Fruit fly (Drosophila melanogaster) whole organism, prepupa: ENCODE measurements around the gene CG11980.

Experiments used
- CG11294 ChIP-seq: fragments of 200-800 bp; sonication (Bioruptor generic); IDR thresholded peaks from 2 replicates; pipeline ENCODE4 v1.3.6; 2022; ENCODE audit warnings: missing biosample characterization, missing genetic modification characterization
- CG15336 ChIP-seq: fragments of 200-800 bp; sonication (Bioruptor generic); IDR thresholded peaks from 2 replicates; pipeline ENCODE4 v1.3.6; 2022; ENCODE audit warnings: missing biosample characterization, missing genetic modification characterization
- CG16779 ChIP-seq: fragments of 200-800 bp; sonication (Bioruptor generic); optimal IDR thresholded peaks from 3 replicates; lab custom pipeline; 2017; ENCODE audit warnings: missing biosample characterization, mild to moderate bottlenecking, missing genetic modification characterization
- CG3032 ChIP-seq: fragments of 200-800 bp; optimal IDR thresholded peaks from 2 replicates; lab custom pipeline; 2019; ENCODE audit warnings: missing biosample characterization, mild to moderate bottlenecking, missing genetic modification characterization, moderate library complexity
- CG31627 ChIP-seq: fragments of 200-800 bp; sonication (Bioruptor generic); optimal IDR thresholded peaks from 3 replicates; lab custom pipeline; 2016; ENCODE audit warnings: missing biosample characterization, missing genetic modification characterization
- CG32006 ChIP-seq: fragments of 200-800 bp; sonication (Bioruptor generic); optimal IDR thresholded peaks from 3 replicates; lab custom pipeline; 2017; ENCODE audit warnings: missing biosample characterization, mild to moderate bottlenecking, missing genetic modification characterization
- CG34406 ChIP-seq: fragments of 200-800 bp; sonication (Bioruptor generic); optimal IDR thresholded peaks from 3 replicates; lab custom pipeline; 2016; ENCODE audit warnings: missing biosample characterization, missing genetic modification characterization
- CG4318 ChIP-seq: fragments of 200-800 bp; sonication (Bioruptor generic); optimal IDR thresholded peaks from 3 replicates; lab custom pipeline; 2017; ENCODE audit warnings: missing biosample characterization, mild to moderate bottlenecking, missing genetic modification characterization
- CG6163 ChIP-seq: fragments of 200-800 bp; sonication (Bioruptor generic); IDR thresholded peaks from 3 replicates; pipeline ENCODE4 v1.3.6; 2022; ENCODE audit warnings: missing biosample characterization, missing genetic modification characterization
- CG6276 ChIP-seq: fragments of 200-800 bp; sonication (Bioruptor generic); optimal IDR thresholded peaks from 2 replicates; lab custom pipeline; 2017; ENCODE audit warnings: missing biosample characterization, mild to moderate bottlenecking, missing genetic modification characterization
- CG6792 ChIP-seq: fragments of 200-800 bp; sonication (Bioruptor generic); optimal IDR thresholded peaks from 3 replicates; lab custom pipeline; 2016; ENCODE audit warnings: missing biosample characterization, missing genetic modification characterization
- CG6854 ChIP-seq: fragments of 200-800 bp; sonication (Bioruptor generic); optimal IDR thresholded peaks from 2 replicates; lab custom pipeline; 2017; ENCODE audit warnings: missing biosample characterization, mild to moderate bottlenecking, missing genetic modification characterization
- CG7368 ChIP-seq: fragments of 200-800 bp; sonication (Bioruptor generic); optimal IDR thresholded peaks from 3 replicates; lab custom pipeline; 2016; ENCODE audit warnings: missing biosample characterization, missing genetic modification characterization
- CG8119 ChIP-seq: fragments of 200-800 bp; sonication (Bioruptor generic); IDR thresholded peaks from 3 replicates; pipeline ENCODE4 v1.3.6; 2022; ENCODE audit warnings: missing biosample characterization, missing genetic modification characterization
- CG8319 ChIP-seq: fragments of 200-800 bp; sonication (Bioruptor generic); optimal IDR thresholded peaks from 3 replicates; lab custom pipeline; 2016; ENCODE audit warnings: missing biosample characterization, missing genetic modification characterization
- Eip78C ChIP-seq: fragments of 200-800 bp; sonication (Bioruptor generic); peaks from one replicate; lab custom pipeline; 2016; ENCODE audit warnings: missing biosample characterization, missing genetic modification characterization
- Ets21C ChIP-seq: fragments of 200-800 bp; sonication (Bioruptor generic); optimal IDR thresholded peaks from 3 replicates; lab custom pipeline; 2016; ENCODE audit warnings: missing biosample characterization, missing genetic modification characterization
- Ets96B ChIP-seq: fragments of 200-800 bp; optimal IDR thresholded peaks from 2 replicates; lab custom pipeline; 2019; ENCODE audit warnings: missing biosample characterization, mild to moderate bottlenecking, missing genetic modification characterization, moderate library complexity
- Gug ChIP-seq: fragments of 200-800 bp; sonication (Bioruptor generic); IDR thresholded peaks from 2 replicates; pipeline ENCODE4 v1.3.6; 2022; ENCODE audit warnings: missing biosample characterization, missing genetic modification characterization
- Hr38 ChIP-seq: sonication (Bioruptor generic); optimal IDR thresholded peaks from 2 replicates; lab custom pipeline; 2016; ENCODE audit warnings: missing biosample characterization, missing genetic modification characterization
- Hr39 ChIP-seq: fragments of 200-800 bp; sonication (Bioruptor generic); optimal IDR thresholded peaks from 2 replicates; lab custom pipeline; 2016; ENCODE audit warnings: missing biosample characterization, missing genetic modification characterization
- Hr4 ChIP-seq: fragments of 200-800 bp; sonication (Bioruptor generic); optimal IDR thresholded peaks from 3 replicates; lab custom pipeline; 2016; ENCODE audit warnings: missing biosample characterization, missing genetic modification characterization
- Lpt ChIP-seq: fragments of 200-800 bp; sonication (Bioruptor generic); optimal IDR thresholded peaks from 3 replicates; lab custom pipeline; 2016; ENCODE audit warnings: missing biosample characterization, missing genetic modification characterization
- OdsH ChIP-seq: fragments of 200-800 bp; sonication (Bioruptor generic); optimal IDR thresholded peaks from 3 replicates; lab custom pipeline; 2016; ENCODE audit warnings: missing biosample characterization, missing genetic modification characterization
- Smox ChIP-seq: fragments of 200-800 bp; sonication (Bioruptor generic); optimal IDR thresholded peaks from 3 replicates; lab custom pipeline; 2016; ENCODE audit warnings: missing biosample characterization, missing genetic modification characterization
- Sox102F ChIP-seq: fragments of 200-800 bp; sonication (Bioruptor generic); optimal IDR thresholded peaks from 2 replicates; lab custom pipeline; 2016; ENCODE audit warnings: missing biosample characterization, mild to moderate bottlenecking, missing genetic modification characterization
- Sox14 ChIP-seq: fragments of 200-800 bp; sonication (Bioruptor generic); optimal IDR thresholded peaks from 3 replicates; lab custom pipeline; 2016; ENCODE audit warnings: missing biosample characterization, missing genetic modification characterization
- Sox15 ChIP-seq: fragments of 200-800 bp; sonication (Bioruptor generic); optimal IDR thresholded peaks from 3 replicates; lab custom pipeline; 2016; ENCODE audit warnings: missing biosample characterization, missing genetic modification characterization
- acj6 ChIP-seq: fragments of 200-800 bp; sonication (Bioruptor generic); optimal IDR thresholded peaks from 3 replicates; lab custom pipeline; 2016; ENCODE audit warnings: missing biosample characterization, missing genetic modification characterization
- cyc ChIP-seq: fragments of 200-800 bp; sonication (Bioruptor generic); optimal IDR thresholded peaks from 3 replicates; lab custom pipeline; 2016; ENCODE audit warnings: missing biosample characterization, missing genetic modification characterization
- dac ChIP-seq: fragments of 200-800 bp; sonication (Bioruptor generic); optimal IDR thresholded peaks from 2 replicates; lab custom pipeline; 2017; ENCODE audit warnings: missing biosample characterization, mild to moderate bottlenecking, missing genetic modification characterization
- dsx ChIP-seq: fragments of 200-800 bp; optimal IDR thresholded peaks from 3 replicates; lab custom pipeline; 2019; ENCODE audit warnings: missing biosample characterization, mild to moderate bottlenecking, missing genetic modification characterization, moderate library complexity; ENCODE audit not compliant: poor library complexity, severe bottlenecking
- eg ChIP-seq: fragments of 200-800 bp; sonication (Bioruptor generic); IDR thresholded peaks from 3 replicates; pipeline ENCODE4 v1.3.6; 2022; ENCODE audit warnings: missing biosample characterization, missing genetic modification characterization
- esn ChIP-seq: fragments of 200-800 bp; sonication (Bioruptor generic); optimal IDR thresholded peaks from 2 replicates; lab custom pipeline; 2016; ENCODE audit warnings: missing biosample characterization, mild to moderate bottlenecking, missing genetic modification characterization, moderate library complexity
- fd59A ChIP-seq: fragments of 200-800 bp; sonication (Bioruptor generic); optimal IDR thresholded peaks from 2 replicates; lab custom pipeline; 2017; ENCODE audit warnings: missing biosample characterization, mild to moderate bottlenecking, missing genetic modification characterization, missing genetic modification reagents
- fd85E ChIP-seq: fragments of 200-800 bp; sonication (Bioruptor generic); optimal IDR thresholded peaks from 3 replicates; lab custom pipeline; 2016; ENCODE audit warnings: missing biosample characterization, missing genetic modification characterization
- fkh ChIP-seq: fragments of 200-800 bp; sonication (Bioruptor generic); optimal IDR thresholded peaks from 3 replicates; lab custom pipeline; 2017; ENCODE audit warnings: missing biosample characterization, mild to moderate bottlenecking, missing genetic modification characterization, moderate library complexity
- lz ChIP-seq: fragments of 200-800 bp; sonication (Bioruptor generic); optimal IDR thresholded peaks from 3 replicates; lab custom pipeline; 2016; ENCODE audit warnings: missing biosample characterization, missing genetic modification characterization
- net ChIP-seq: fragments of 200-800 bp; sonication (Bioruptor generic); optimal IDR thresholded peaks from 3 replicates; lab custom pipeline; 2016; ENCODE audit warnings: missing biosample characterization, missing genetic modification characterization
- pdm3 ChIP-seq: fragments of 200-800 bp; sonication (Bioruptor generic); optimal IDR thresholded peaks from 3 replicates; lab custom pipeline; 2016; ENCODE audit warnings: missing biosample characterization, missing genetic modification characterization
- svp ChIP-seq: fragments of 200-800 bp; sonication (Bioruptor generic); peaks from one replicate; lab custom pipeline; 2016; ENCODE audit warnings: missing biosample characterization, missing genetic modification characterization
- topi ChIP-seq: fragments of 200-800 bp; sonication (Bioruptor generic); optimal IDR thresholded peaks from 3 replicates; lab custom pipeline; 2016; ENCODE audit warnings: missing biosample characterization, missing genetic modification characterization

CG11980 gene

DNA sequence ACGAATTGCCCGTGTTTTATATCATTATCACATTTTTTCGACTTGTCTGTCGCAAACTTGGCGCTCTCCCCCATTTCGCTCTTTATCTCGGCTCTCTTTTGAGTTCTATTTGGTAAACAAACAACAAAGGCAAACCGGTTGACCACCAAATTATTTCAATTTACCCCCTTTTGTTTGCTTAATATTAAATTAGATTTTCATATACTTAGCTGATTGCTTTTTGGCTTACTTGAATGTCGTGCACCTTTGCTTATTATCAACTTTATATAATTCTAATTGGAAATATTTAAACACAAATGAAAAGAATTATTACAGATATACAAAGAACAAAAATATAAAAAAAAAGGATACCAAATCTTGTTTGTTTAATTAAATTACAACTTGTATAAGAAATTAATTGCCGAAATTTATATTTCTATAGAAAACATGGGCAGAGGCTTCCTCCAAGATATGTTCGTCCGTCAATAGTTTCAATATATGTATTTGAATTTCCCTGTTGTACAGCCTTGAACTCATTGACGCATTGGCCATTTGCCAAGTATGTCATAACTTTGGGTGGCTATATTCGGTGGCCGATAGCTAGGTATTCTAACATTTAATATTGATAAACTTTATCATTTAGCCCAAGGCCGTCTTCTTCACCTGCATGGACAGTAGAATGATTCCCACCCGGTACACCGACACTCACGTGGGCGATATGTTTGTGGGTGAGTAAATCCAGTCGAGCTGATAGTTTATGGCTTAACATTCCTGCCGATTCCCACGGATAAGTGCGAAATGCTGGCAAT lies 22.4 kb upstream of the CG11980 start:
- TF ChIP-seq topi (GFP tag; lab: Kevin White, UChicago) (no peak), fkh (GFP tag; lab: Kevin White, UChicago) (peak; percentile 25)

DNA sequence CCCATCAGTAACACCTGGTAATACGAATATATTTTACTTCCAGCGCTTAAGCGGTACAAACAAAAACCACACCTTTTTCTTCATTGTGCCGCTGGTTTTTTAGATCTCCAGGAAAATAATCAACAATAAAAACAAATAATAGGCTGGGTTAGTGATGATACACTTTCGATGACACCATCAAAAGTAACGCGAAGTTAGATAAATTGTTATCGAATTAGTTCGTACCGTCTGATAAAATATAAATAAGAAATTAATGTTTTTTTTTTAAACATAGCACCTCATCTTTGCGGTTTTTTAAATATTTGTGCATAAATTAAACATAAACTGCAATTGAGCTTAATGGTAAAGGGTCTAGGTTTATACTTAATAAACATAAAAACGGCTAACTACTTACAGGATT lies 19.7 kb upstream of the CG11980 start, which contains the start of gene RagA-B:
RagA-B (minus strand) TSS at position 175 of the 400 bp plus-strand sequence.
- no peak for TF ChIP-seq Gug
- no peak for TF ChIP-seq CG3032 (tag; lab: Kevin White, UChicago)
- peak; percentile 33 for TF ChIP-seq fkh (GFP tag; lab: Kevin White, UChicago)

DNA sequence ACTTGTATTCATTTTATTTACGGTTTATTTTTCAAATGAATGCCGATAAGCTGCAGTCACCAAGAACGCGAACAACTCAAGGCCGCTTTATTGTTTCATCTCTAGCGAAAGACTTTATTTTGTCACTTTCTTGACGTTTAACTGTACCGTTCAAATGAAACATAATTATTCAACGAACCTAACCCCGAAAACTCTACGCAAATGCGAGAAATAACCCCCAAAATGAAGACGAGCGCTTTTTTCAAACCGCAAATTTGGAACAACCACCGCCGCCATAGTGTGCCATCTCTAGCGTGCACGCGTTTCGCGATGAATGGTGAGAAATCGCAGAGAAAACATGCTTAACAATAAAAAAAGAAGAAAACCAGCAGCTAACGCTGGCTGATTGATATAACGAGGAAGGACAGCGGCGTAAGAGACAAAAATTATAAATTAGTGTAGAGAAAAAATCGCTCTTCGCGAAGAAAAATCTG lies 19.2 kb upstream of the CG11980 start, which contains the start of gene CG11970:
CG11970 (plus strand) TSS at position 117 of the 473 bp plus-strand sequence.
- TF ChIP-seq CG15336 (GFP tag; lab: Robert Waterston, UW), result 0 out of 2 replicates have a peak, but pooled peaks have one; percentile 22
- TF ChIP-seq dac (GFP tag; lab: Kevin White, UChicago), result no peak
- peak; percentile 32 for TF ChIP-seq Sox14
- TF ChIP-seq eg (GFP tag; lab: Robert Waterston, UW), result peak; percentile 53; the same call in 2 of the 3 replicates
- TF ChIP-seq Gug, result no peak
- TF ChIP-seq CG11294, result no peak
- TF ChIP-seq fd85E (GFP tag; lab: Kevin White, UChicago), result no peak
- peak; percentile 44 for TF ChIP-seq cyc (GFP tag; lab: Kevin White, UChicago)
- peak; percentile 58 for TF ChIP-seq esn
- TF ChIP-seq CG16779 (tag; lab: Kevin White, UChicago), result no peak
- TF ChIP-seq CG6792, result no peak
- TF ChIP-seq CG8119 (GFP tag; lab: Robert Waterston, UW), result 0 out of 3 replicates have a peak, but pooled peaks have one; percentile 21
- peak; percentile 39 for TF ChIP-seq lz (GFP tag; lab: Kevin White, UChicago)
- TF ChIP-seq Ets96B (tag; lab: Kevin White, UChicago), result peak; percentile 8
- no peak for TF ChIP-seq CG4318 (GFP tag; lab: Kevin White, UChicago)
- TF ChIP-seq OdsH (GFP tag; lab: Kevin White, UChicago), result no peak
- TF ChIP-seq Sox15 (GFP tag; lab: Kevin White, UChicago), result peak; percentile 25
- no peak for TF ChIP-seq Eip78C (GFP tag; lab: Kevin White, UChicago)
- no peak for TF ChIP-seq Ets21C
- TF ChIP-seq CG6854, result peak; percentile 11
- no peak for TF ChIP-seq CG6163 (GFP tag; lab: Robert Waterston, UW)
- TF ChIP-seq CG31627, result peak; percentile 46
- TF ChIP-seq Hr39, result peak; percentile 61
- TF ChIP-seq CG8319 (GFP tag; lab: Kevin White, UChicago), result peak; percentile 11

DNA sequence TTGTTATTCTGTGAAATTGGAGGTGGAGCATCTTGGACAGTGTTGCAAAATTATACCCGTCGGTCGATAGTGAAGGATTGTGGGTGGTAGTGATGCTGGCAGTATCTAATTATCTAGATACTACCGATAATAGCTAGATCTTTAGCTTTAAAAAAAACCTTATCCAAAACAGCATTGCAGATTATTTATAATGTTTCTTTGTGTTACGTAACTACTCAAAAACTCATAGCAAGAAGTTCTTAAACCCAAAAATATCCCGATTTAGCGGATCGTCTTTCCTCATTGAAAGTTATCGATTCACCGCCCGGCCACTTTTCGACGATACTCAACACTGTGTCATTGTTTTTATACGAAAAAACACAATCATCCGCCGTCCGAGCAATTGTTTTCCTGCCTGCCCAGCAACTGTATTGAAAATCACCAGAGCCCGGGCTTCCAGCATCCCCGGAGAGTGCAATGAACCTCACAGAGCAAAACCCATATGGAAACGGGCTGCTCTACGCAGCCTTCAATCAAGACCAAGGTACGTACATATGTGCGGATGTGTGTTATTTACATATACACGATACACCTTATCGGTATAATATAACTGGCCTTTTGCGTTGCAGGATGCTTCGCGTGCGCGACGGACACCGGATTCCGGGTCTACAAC lies 10.8 kb upstream of the CG11980 start, which contains the start of gene CG11975:
CG11975 (plus strand) TSS at position 326 of the 652 bp plus-strand sequence.
- TF ChIP-seq Sox102F (GFP tag; lab: Kevin White, UChicago) (no peak), Eip78C (GFP tag; lab: Kevin White, UChicago) (peak; percentile 87), lz (GFP tag; lab: Kevin White, UChicago) (peak; percentile 85), CG31627 (peak; percentile 73), dsx (GFP tag; lab: Kevin White, UChicago) (no peak), svp (peak; percentile 90), CG6163 (GFP tag; lab: Robert Waterston, UW) (peak; percentile 46; the same call in 2 of the 3 replicates), Sox14 (peak; percentile 89), Smox (GFP tag; lab: Kevin White, UChicago) (no peak), topi (GFP tag; lab: Kevin White, UChicago) (peak; percentile 80), CG32006 (no peak), fd59A (GFP tag; lab: Kevin White, UChicago) (peak; percentile 56), fd85E (GFP tag; lab: Kevin White, UChicago) (peak; percentile 22), Lpt (GFP tag; lab: Kevin White, UChicago) (peak; percentile 56), Sox15 (GFP tag; lab: Kevin White, UChicago) (peak; percentile 53), CG6792 (peak; percentile 58), Hr38 (no peak), CG6276 (GFP tag; lab: Kevin White, UChicago) (no peak), CG7368 (GFP tag; lab: Kevin White, UChicago) (peak; percentile 42), Hr39 (peak; percentile 72), net (GFP tag; lab: Kevin White, UChicago) (peak; percentile 47), CG34406 (peak; percentile 61), cyc (GFP tag; lab: Kevin White, UChicago) (peak; percentile 79), CG3032 (tag; lab: Kevin White, UChicago) (peak; percentile 65), Hr4 (GFP tag; lab: Kevin White, UChicago) (no peak), Ets96B (tag; lab: Kevin White, UChicago) (peak; percentile 54), pdm3 (GFP tag; lab: Kevin White, UChicago) (no peak), acj6 (GFP tag; lab: Kevin White, UChicago) (no peak)
